Fruit fly (Drosophila melanogaster): ENCODE measurements around the gene CG17568.

CG17568 gene

DNA sequence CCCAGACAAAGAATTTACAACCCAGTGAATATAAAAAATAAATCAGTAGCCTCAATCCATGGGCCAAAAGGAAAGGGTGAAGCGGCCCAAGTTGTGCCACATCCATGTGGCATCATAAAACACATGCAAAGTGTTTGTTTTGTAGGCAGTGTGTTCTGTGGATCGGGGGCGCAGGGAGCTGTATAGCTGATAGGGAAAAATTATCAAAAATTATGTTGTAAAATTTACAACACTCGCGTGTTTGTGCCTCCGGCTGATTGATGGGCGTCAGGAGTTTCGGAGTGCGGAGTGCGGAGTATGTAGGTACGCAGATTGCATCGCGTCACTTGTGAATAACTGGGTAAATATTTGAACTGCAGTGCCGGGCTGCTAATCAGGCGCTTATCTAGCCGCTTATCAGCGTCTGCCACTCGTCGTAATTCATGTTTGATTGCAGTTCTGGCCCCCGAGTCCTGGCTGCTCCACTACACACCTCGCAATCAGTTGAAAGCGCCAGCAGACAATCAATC is 10.3 kb upstream of the CG17568 start (continued):
- TF ChIP-seq CG12299 (tag; optimal IDR thresholded peaks at IDR 0.05) (no peak), Kr (GFP tag; optimal IDR thresholded peaks at IDR 0.05) (peak; percentile 69), Dref (GFP tag; IDR thresholded peaks at IDR 0.05) (no peak), Sry-β (GFP tag; optimal IDR thresholded peaks at IDR 0.05) (peak; percentile 43), CG10366 (GFP tag; IDR thresholded peaks at IDR 0.05) (no peak), danr (GFP tag; IDR thresholded peaks at IDR 0.05) (no peak), Aef1 (GFP tag; IDR thresholded peaks at IDR 0.05) (no peak), slou (GFP tag; optimal IDR thresholded peaks at IDR 0.05) (no peak), sqz (GFP tag; optimal IDR thresholded peaks at IDR 0.05) (peak; percentile 80), pzg (GFP tag; optimal IDR thresholded peaks at IDR 0.05) (no peak), CG14710 (tag; optimal IDR thresholded peaks at IDR 0.05) (peak; percentile 18), CG9609 (GFP tag; optimal IDR thresholded peaks at IDR 0.05) (no peak), usp (GFP tag; optimal IDR thresholded peaks at IDR 0.05) (no peak), slbo (GFP tag; IDR thresholded peaks at IDR 0.05) (no peak), CG18476 (GFP tag; optimal IDR thresholded peaks at IDR 0.05) (no peak), fd96Cb (tag; optimal IDR thresholded peaks at IDR 0.05) (no peak), org-1 (GFP tag; optimal IDR thresholded peaks at IDR 0.05) (no peak), D (optimal IDR thresholded peaks at IDR 0.05) (no peak), D (GFP tag; optimal IDR thresholded peaks at IDR 0.05) (peak; percentile 47), CTCF (GFP tag; optimal IDR thresholded peaks at IDR 0.05) (peak; percentile 54), CG9215 (GFP tag; IDR thresholded peaks at IDR 0.05) (no peak), Max (GFP tag; optimal IDR thresholded peaks at IDR 0.05) (no peak), z (GFP tag; IDR thresholded peaks at IDR 0.05) (no peak), ewg (GFP tag; optimal IDR thresholded peaks at IDR 0.05) (no peak), zfh1 (GFP tag; IDR thresholded peaks at IDR 0.05) (no peak), ranshi (GFP tag; IDR thresholded peaks at IDR 0.05) (no peak), luna (GFP tag; optimal IDR thresholded peaks at IDR 0.05) (no peak), hbn (GFP tag; IDR thresholded peaks at IDR 0.05; ENCODE audit: partially characterized antibody) (no peak), CG3065 (GFP tag; optimal IDR thresholded peaks at IDR 0.05) (no peak), sima (GFP tag; optimal IDR thresholded peaks at IDR 0.05) (no peak), gsb (GFP tag; IDR thresholded peaks at IDR 0.05) (no peak), sens-2 (GFP tag; IDR thresholded peaks at IDR 0.05) (0 out of 2 replicates have a peak, but pooled peaks have one; percentile 33), Atf-2 (GFP tag; optimal IDR thresholded peaks at IDR 0.05) (no peak), Sin3A (optimal IDR thresholded peaks at IDR 0.05) (no peak), CG13424 (tag; optimal IDR thresholded peaks at IDR 0.05) (no peak), C15 (GFP tag; IDR thresholded peaks at IDR 0.05) (no peak), lov (optimal IDR thresholded peaks at IDR 0.05) (no peak), lov (GFP tag; IDR thresholded peaks at IDR 0.05) (no peak), eyg (GFP tag; optimal IDR thresholded peaks at IDR 0.05) (no peak), hth (optimal IDR thresholded peaks at IDR 0.05) (no peak), chn (GFP tag; optimal IDR thresholded peaks at IDR 0.05) (no peak), CG10654 (GFP tag; optimal IDR thresholded peaks at IDR 0.05) (no peak), gem (tag; optimal IDR thresholded peaks at IDR 0.05) (no peak), psq (GFP tag; optimal IDR thresholded peaks at IDR 0.05) (no peak), bab2 (GFP tag; optimal IDR thresholded peaks at IDR 0.05) (no peak), CG13624 (GFP tag; optimal IDR thresholded peaks at IDR 0.05) (no peak), pan (optimal IDR thresholded peaks at IDR 0.05) (no peak), pan (GFP tag; optimal IDR thresholded peaks at IDR 0.05 in 1 of 2, IDR thresholded peaks at IDR 0.05 in 1 of 2) (no peak), ac (GFP tag; optimal IDR thresholded peaks at IDR 0.05) (peak; percentile 37), CG14860 (GFP tag; IDR thresholded peaks at IDR 0.05; ENCODE audit: partially characterized antibody) (no peak), CG14441 (GFP tag; IDR thresholded peaks at IDR 0.05) (no peak), sug (tag; optimal IDR thresholded peaks at IDR 0.05) (peak; percentile 17), CG14965 (GFP tag; optimal IDR thresholded peaks at IDR 0.05; ENCODE audit: borderline replicate concordance) (no peak), CG18599 (GFP tag; optimal IDR thresholded peaks at IDR 0.05) (peak; percentile 5)
